Worm (Caenorhabditis elegans): ENCODE results near the gene gcy-12.

Gene gcy-12

ce11 chrII:5276736-5277135 is 35.1 kb upstream of the gcy-12 start:
- TF ChIP-seq ztf-1 (GFP tag; conservative IDR thresholded peaks at IDR 0.05) (no peak), unc-55 (GFP tag; optimal IDR thresholded peaks at IDR 0.05) (peak; percentile 85), elt-1 (tag; optimal IDR thresholded peaks at IDR 0.05) (no peak), ztf-11 (tag; optimal IDR thresholded peaks at IDR 0.05) (no peak), lin-39 (tag; optimal IDR thresholded peaks at IDR 0.05) (no peak), nhr-237 (tag; optimal IDR thresholded peaks at IDR 0.05) (no peak), ceh-82 (tag; optimal IDR thresholded peaks at IDR 0.05) (no peak), dmd-4 (tag; optimal IDR thresholded peaks at IDR 0.05) (no peak), nhr-129 (tag; optimal IDR thresholded peaks at IDR 0.05) (peak; percentile 49), unc-39 (tag; optimal IDR thresholded peaks at IDR 0.05) (no peak), ZK546.5 (tag; optimal IDR thresholded peaks at IDR 0.05) (no peak), nhr-23 (tag; optimal IDR thresholded peaks at IDR 0.05) (no peak), fos-1 (tag; optimal IDR thresholded peaks at IDR 0.05) (no peak), F13H6.1 (tag; optimal IDR thresholded peaks at IDR 0.05) (peak; percentile 56), Y55F3AM.14 (GFP tag; optimal IDR thresholded peaks at IDR 0.05) (peak; percentile 73), unc-62 (GFP tag; optimal IDR thresholded peaks at IDR 0.05) (no peak), nhr-25 (tag; optimal IDR thresholded peaks at IDR 0.05) (no peak), nhr-11 (tag; optimal IDR thresholded peaks at IDR 0.05) (no peak), nhr-77 (tag; optimal IDR thresholded peaks at IDR 0.05) (no peak), nhr-10 (tag; optimal IDR thresholded peaks at IDR 0.05) (no peak), nhr-21 (tag; optimal IDR thresholded peaks at IDR 0.05) (no peak), egl-27 (tag; optimal IDR thresholded peaks at IDR 0.05) (no peak), sma-3 (GFP tag; optimal IDR thresholded peaks at IDR 0.05) (no peak), C34F6.9 (tag; optimal IDR thresholded peaks at IDR 0.05) (peak; percentile 45), aly-2 (tag; optimal IDR thresholded peaks at IDR 0.05) (no peak), mab-5 (tag; optimal IDR thresholded peaks at IDR 0.05) (no peak), lsy-2 (tag; optimal IDR thresholded peaks at IDR 0.05) (peak in 1 of 2 experiments; percentile 49), ceh-16 (tag; optimal IDR thresholded peaks at IDR 0.05) (no peak), lin-13 (GFP tag; optimal IDR thresholded peaks at IDR 0.05) (no peak), nhr-6 (tag; optimal IDR thresholded peaks at IDR 0.05) (peak; percentile 20), snpc-4 (tag; optimal IDR thresholded peaks at IDR 0.05) (no peak), zag-1 (tag; optimal IDR thresholded peaks at IDR 0.05) (peak; percentile 48), R02D3.7 (tag; optimal IDR thresholded peaks at IDR 0.05) (no peak), lin-11 (tag; optimal IDR thresholded peaks at IDR 0.05) (no peak), gmeb-1 (tag; optimal IDR thresholded peaks at IDR 0.05) (no peak), sem-4 (tag; optimal IDR thresholded peaks at IDR 0.05) (no peak), ztf-4 (tag; optimal IDR thresholded peaks at IDR 0.05) (no peak), blmp-1 (tag; optimal IDR thresholded peaks at IDR 0.05; ENCODE audit: insufficient read depth) (no peak), sma-9 (GFP tag; optimal IDR thresholded peaks at IDR 0.05) (peak; percentile 15), sma-9 (tag; optimal IDR thresholded peaks at IDR 0.05) (no peak), elt-3 (tag; optimal IDR thresholded peaks at IDR 0.05) (no peak), alr-1 (tag; optimal IDR thresholded peaks at IDR 0.05) (no peak), ama-1 (optimal IDR thresholded peaks at IDR 0.05) (no peak), mbf-1 (tag; optimal IDR thresholded peaks at IDR 0.05) (no peak), mdl-1 (tag; optimal IDR thresholded peaks at IDR 0.05) (peak in 1 of 2 experiments; percentile 79), crh-2 (tag; optimal IDR thresholded peaks at IDR 0.05) (peak; percentile 41), nhr-12 (tag; optimal IDR thresholded peaks at IDR 0.05) (no peak), skn-1 (tag; optimal IDR thresholded peaks at IDR 0.05) (no peak), peb-1 (tag; optimal IDR thresholded peaks at IDR 0.05) (no peak)

ce11 chrII:5277780-5278179 is 34.1 kb upstream of the gcy-12 start:
- TF ChIP-seq nhr-21 (tag; optimal IDR thresholded peaks at IDR 0.05) (no peak), nhr-23 (tag; optimal IDR thresholded peaks at IDR 0.05) (no peak), nhr-77 (tag; optimal IDR thresholded peaks at IDR 0.05) (no peak), nhr-6 (tag; optimal IDR thresholded peaks at IDR 0.05) (no peak), alr-1 (tag; optimal IDR thresholded peaks at IDR 0.05) (no peak), skn-1 (tag; optimal IDR thresholded peaks at IDR 0.05) (no peak), blmp-1 (tag; optimal IDR thresholded peaks at IDR 0.05; ENCODE audit: insufficient read depth) (no peak), crh-2 (tag; optimal IDR thresholded peaks at IDR 0.05) (no peak), lin-11 (tag; optimal IDR thresholded peaks at IDR 0.05) (no peak)
